Worm (Caenorhabditis elegans): ENCODE results near the gene C55A6.7.

ce11 chrV:11536667-11537066 is 16.3 kb upstream of the C55A6.7 start:
- TF ChIP-seq flt-1 (GFP tag; IDR thresholded peaks at IDR 0.05) (no peak), tra-4 (tag; optimal IDR thresholded peaks at IDR 0.05) (no peak), hmg-4 (GFP tag; optimal IDR thresholded peaks at IDR 0.05) (no peak)

All from whole organism, early embryonic.